Fruit fly (Drosophila melanogaster): ENCODE results near the gene CG43783.

DNA sequence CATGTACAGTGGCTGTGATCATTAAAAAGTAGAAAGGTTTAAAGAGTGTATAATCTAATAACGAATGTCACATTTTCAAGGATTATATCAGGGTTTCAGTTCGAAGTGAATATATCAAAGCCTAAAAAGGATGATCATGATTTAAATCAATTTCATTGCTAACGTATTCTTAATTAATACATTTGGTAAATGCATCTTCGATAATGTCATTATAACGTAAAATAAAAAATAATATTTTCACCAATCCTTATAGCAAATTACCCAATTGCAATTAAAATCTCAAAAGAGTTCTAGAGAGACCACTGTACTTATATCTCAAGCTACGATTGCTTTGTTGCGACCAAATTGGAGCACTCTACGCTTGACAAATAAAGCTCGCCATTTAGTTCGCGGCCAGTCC is 28.0 kb upstream of the CG43783 start:
- TF ChIP-seq CG8281 (tag; optimal IDR thresholded peaks at IDR 0.05) (no peak), CG1647 (GFP tag; optimal IDR thresholded peaks at IDR 0.05) (no peak), CG2678 (tag; optimal IDR thresholded peaks at IDR 0.05) (no peak), Doc2 (GFP tag; IDR thresholded peaks at IDR 0.05) (no peak)

Measured in whole organism, embryonic.